Worm (Caenorhabditis elegans) whole organism, L2 larva: ENCODE results near the gene frpr-6.
A peak's percentile ranks its signal among the peaks of the same experiment; 100 is the strongest.

Experiments used
- F13H6.1 ChIP-seq: sonication (generic microtip); optimal IDR thresholded peaks from 2 replicates; lab custom pipeline; 2016; ENCODE audit warnings: missing genetic modification characterization, missing compliant biosample characterization
- R02D3.7 ChIP-seq: fragments of 150-350 bp; optimal IDR thresholded peaks from 2 replicates; lab custom pipeline; 2014; ENCODE audit warnings: missing biosample characterization, missing genetic modification characterization
- Y55F3AM.14 ChIP-seq: fragments of 200-800 bp; sonication (Bioruptor generic); optimal IDR thresholded peaks from 2 replicates; lab custom pipeline; 2018; ENCODE audit warnings: mild to moderate bottlenecking, missing genetic modification characterization, missing compliant biosample characterization
- aly-2 ChIP-seq: fragments of 150-350 bp; optimal IDR thresholded peaks from 2 replicates; lab custom pipeline; 2014; ENCODE audit warnings: missing biosample characterization, missing genetic modification characterization
- ama-1 ChIP-seq: fragments of 150-350 bp; optimal IDR thresholded peaks from 2 replicates; lab custom pipeline; 2018; ENCODE audit warnings: inconsistent platforms
- blmp-1 ChIP-seq: sonication (generic microtip); optimal IDR thresholded peaks from 2 replicates; lab custom pipeline; 2017; ENCODE audit warnings: missing genetic modification characterization, mild to moderate bottlenecking, missing compliant biosample characterization, antibody characterized with exemption, moderate library complexity; ENCODE audit not compliant: insufficient read depth
- ceh-82 ChIP-seq: fragments of 150-350 bp; optimal IDR thresholded peaks from 2 replicates; lab custom pipeline; 2014; ENCODE audit warnings: missing biosample characterization, missing genetic modification characterization
- crh-2 ChIP-seq: sonication (generic microtip); optimal IDR thresholded peaks from 2 replicates; lab custom pipeline; 2017; ENCODE audit warnings: missing biosample characterization, missing genetic modification characterization
- elt-1 ChIP-seq: fragments of 150-350 bp; optimal IDR thresholded peaks from 2 replicates; lab custom pipeline; 2014; ENCODE audit warnings: missing biosample characterization, missing genetic modification characterization
- elt-3 ChIP-seq: sonication (generic microtip); optimal IDR thresholded peaks from 2 replicates; lab custom pipeline; 2017; ENCODE audit warnings: missing biosample characterization, missing genetic modification characterization
- fos-1 ChIP-seq: fragments of 150-350 bp; optimal IDR thresholded peaks from 2 replicates; lab custom pipeline; 2014; ENCODE audit warnings: missing biosample characterization, missing genetic modification characterization
- gmeb-1 ChIP-seq: fragments of 150-350 bp; optimal IDR thresholded peaks from 2 replicates; lab custom pipeline; 2014; ENCODE audit warnings: missing biosample characterization, missing genetic modification characterization
- lin-13 ChIP-seq: fragments of 150-350 bp; optimal IDR thresholded peaks from 2 replicates; lab custom pipeline; 2014; ENCODE audit warnings: missing biosample characterization, missing genetic modification reagents, missing genetic modification characterization
- mab-5 ChIP-seq: fragments of 150-350 bp; optimal IDR thresholded peaks from 2 replicates; lab custom pipeline; 2014; ENCODE audit warnings: missing biosample characterization, missing genetic modification characterization
- mbf-1 ChIP-seq: sonication (generic microtip); optimal IDR thresholded peaks from 2 replicates; lab custom pipeline; 2017; ENCODE audit warnings: missing biosample characterization, missing genetic modification characterization
- mdl-1 ChIP-seq, 2 experiments: fragments of 150-350 bp in 1 of 2; sonication (generic microtip) in 1 of 2; optimal IDR thresholded peaks; 2 replicates each; lab custom pipeline; 2017; ENCODE audit warnings: missing biosample characterization in 2 of 2, missing genetic modification characterization in 2 of 2
- nhr-129 ChIP-seq: fragments of 150-350 bp; optimal IDR thresholded peaks from 2 replicates; lab custom pipeline; 2014; ENCODE audit warnings: missing biosample characterization, missing genetic modification characterization
- nhr-21 ChIP-seq: fragments of 150-350 bp; optimal IDR thresholded peaks from 2 replicates; lab custom pipeline; 2014; ENCODE audit warnings: missing biosample characterization, missing genetic modification characterization
- nhr-23 ChIP-seq: fragments of 150-350 bp; optimal IDR thresholded peaks from 2 replicates; lab custom pipeline; 2014; ENCODE audit warnings: missing biosample characterization, missing genetic modification reagents, missing genetic modification characterization
- nhr-237 ChIP-seq: fragments of 150-350 bp; optimal IDR thresholded peaks from 2 replicates; lab custom pipeline; 2014; ENCODE audit warnings: missing biosample characterization, missing genetic modification characterization
- nhr-25 ChIP-seq: fragments of 150-350 bp; sonication (generic microtip); optimal IDR thresholded peaks from 3 replicates; lab custom pipeline; 2014; ENCODE audit warnings: missing biosample characterization, missing genetic modification characterization
- nhr-6 ChIP-seq: fragments of 150-350 bp; optimal IDR thresholded peaks from 2 replicates; lab custom pipeline; 2014; ENCODE audit warnings: missing biosample characterization, missing genetic modification characterization
- peb-1 ChIP-seq: fragments of 150-350 bp; optimal IDR thresholded peaks from 2 replicates; lab custom pipeline; 2014; ENCODE audit warnings: missing biosample characterization, missing genetic modification characterization
- sem-4 ChIP-seq: fragments of 150-350 bp; optimal IDR thresholded peaks from 2 replicates; lab custom pipeline; 2014; ENCODE audit warnings: missing biosample characterization, missing genetic modification reagents, missing genetic modification characterization
- skn-1 ChIP-seq: sonication (generic microtip); optimal IDR thresholded peaks from 2 replicates; lab custom pipeline; 2017; ENCODE audit warnings: missing biosample characterization, missing genetic modification characterization
- sma-3 ChIP-seq: sonication (generic microtip); optimal IDR thresholded peaks from 2 replicates; lab custom pipeline; 2016; ENCODE audit warnings: missing genetic modification reagents, missing genetic modification characterization, missing compliant biosample characterization
- sma-9 ChIP-seq, 2 experiments: fragments of 150-350 bp in 1 of 2; sonication (generic microtip) in 1 of 2; optimal IDR thresholded peaks; 2 replicates each; lab custom pipeline; 2014 to 2016; ENCODE audit warnings: missing genetic modification characterization in 2 of 2, mild to moderate bottlenecking in 1 of 2, missing biosample characterization in 1 of 2, missing compliant biosample characterization in 1 of 2, missing genetic modification reagents in 1 of 2, moderate library complexity in 1 of 2
- unc-39 ChIP-seq: fragments of 150-350 bp; optimal IDR thresholded peaks from 2 replicates; lab custom pipeline; 2014; ENCODE audit warnings: missing biosample characterization, missing genetic modification characterization
- unc-62 ChIP-seq: fragments of 150-350 bp; optimal IDR thresholded peaks from 2 replicates; lab custom pipeline; 2014; ENCODE audit warnings: missing biosample characterization, missing genetic modification reagents, missing genetic modification characterization
- ztf-1 ChIP-seq: fragments of 200-800 bp; sonication (Bioruptor generic); conservative IDR thresholded peaks from 2 replicates; pipeline ENCODE4 v1.3.6; 2022; ENCODE audit warnings: missing genetic modification characterization, missing compliant biosample characterization
- ztf-11 ChIP-seq: sonication (generic microtip); optimal IDR thresholded peaks from 2 replicates; lab custom pipeline; 2017; ENCODE audit warnings: missing biosample characterization, missing genetic modification characterization
- ztf-4 ChIP-seq: fragments of 150-350 bp; optimal IDR thresholded peaks from 2 replicates; lab custom pipeline; 2014; ENCODE audit warnings: missing biosample characterization, missing genetic modification characterization

Gene frpr-6

DNA sequence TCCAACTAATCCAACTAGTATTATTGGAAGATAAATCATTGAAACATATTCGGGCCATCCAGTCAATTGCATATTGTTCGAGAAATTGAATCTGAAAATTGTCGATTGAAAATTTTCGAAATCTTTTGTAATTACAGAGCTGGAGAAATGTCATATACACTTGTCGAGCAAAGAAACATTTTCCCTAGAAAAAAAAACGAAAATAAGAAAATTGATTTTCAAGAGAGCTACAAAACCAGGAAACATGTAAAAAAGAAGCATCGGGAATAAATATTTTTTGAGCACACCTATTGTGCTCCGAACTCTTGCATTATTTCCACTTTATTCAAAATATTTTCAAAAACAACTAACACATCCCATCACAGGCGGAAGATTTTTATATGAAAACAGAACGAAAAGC, at the start of gene frpr-6:
Gene frpr-6 (minus strand): TSS at position 101 of the 400 bp plus-strand sequence.
- no peak for TF ChIP-seq ztf-4 (tag; lab: Kevin White, UChicago)
- no peak for TF ChIP-seq elt-3
- TF ChIP-seq sma-3: no peak

DNA sequence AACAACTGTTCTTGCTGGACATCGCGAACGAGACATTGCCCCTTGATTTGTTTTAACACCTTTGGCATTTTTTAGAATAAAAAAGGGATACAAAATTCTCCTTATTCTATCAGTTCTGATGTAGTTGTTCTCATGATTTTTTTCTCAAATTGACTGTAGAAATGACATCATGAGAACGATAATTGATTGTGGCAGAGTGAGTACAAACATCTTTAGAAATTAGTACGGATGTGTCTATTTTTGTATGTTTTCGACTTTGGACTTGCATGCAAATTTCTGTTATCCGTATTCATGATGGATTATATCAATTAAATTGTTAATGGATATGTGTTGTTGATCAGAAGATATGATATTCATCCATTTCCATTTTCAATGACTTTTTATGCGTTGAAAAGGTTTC, 47.2 kb upstream of the frpr-6 start:
- peak; percentile 54 for TF ChIP-seq sma-9 (GFP tag; optimal IDR thresholded peaks at IDR 0.05; lab: Kevin White, UChicago)
- no peak for TF ChIP-seq sma-9 (tag; optimal IDR thresholded peaks at IDR 0.05; lab: Kevin White, UChicago)
- TF ChIP-seq mbf-1 (tag; lab: Kevin White, UChicago): no peak
- no peak for TF ChIP-seq sem-4

ce11 chrV:9146849-9147557, 46.0 kb upstream of the frpr-6 start, which contains the start of gene spl-2:
spl-2 (minus strand) TSS chrV:9146899.
- TF ChIP-seq nhr-25 (tag; lab: Kevin White, UChicago) (peak; percentile 47), nhr-129 (tag; lab: Kevin White, UChicago) (peak; percentile 23), sma-9 (GFP tag; optimal IDR thresholded peaks at IDR 0.05; lab: Kevin White, UChicago) (peak; percentile 35), sma-9 (tag; optimal IDR thresholded peaks at IDR 0.05; lab: Kevin White, UChicago) (no peak), sma-3 (peak; percentile 29), elt-1 (tag; lab: Kevin White, UChicago) (no peak), nhr-21 (tag; lab: Kevin White, UChicago) (peak; percentile 50)

DNA sequence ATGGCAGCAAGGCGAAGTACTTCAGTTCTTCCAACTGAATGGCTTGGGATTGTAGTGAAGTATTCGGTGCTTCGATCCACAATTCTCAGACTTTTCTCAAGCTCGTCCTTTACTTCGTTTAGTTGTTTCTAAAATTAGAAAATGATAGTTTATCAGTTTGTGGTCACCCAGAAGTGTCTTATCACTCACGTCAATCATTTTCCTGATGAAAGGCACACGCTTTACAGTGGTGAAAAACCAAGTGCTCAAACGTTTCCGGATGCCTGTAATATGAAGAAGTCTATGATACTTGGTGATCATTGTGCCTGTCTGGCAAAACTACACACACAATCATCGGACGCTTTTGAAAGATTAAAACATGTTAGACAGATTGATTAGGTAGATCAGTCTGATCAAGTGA, 45.2 kb upstream of the frpr-6 start:
- TF ChIP-seq gmeb-1 (tag; lab: Kevin White, UChicago) (peak; percentile 22), nhr-237 (tag; lab: Kevin White, UChicago) (no peak), sma-9 (GFP tag; optimal IDR thresholded peaks at IDR 0.05; lab: Kevin White, UChicago) (peak; percentile 2), sma-9 (tag; optimal IDR thresholded peaks at IDR 0.05; lab: Kevin White, UChicago) (no peak), fos-1 (tag; lab: Kevin White, UChicago) (peak; percentile 16)

ce11 chrV:9143896-9144295, 42.9 kb upstream of the frpr-6 start:
- TF ChIP-seq mab-5 (tag; lab: Kevin White, UChicago) (no peak), nhr-21 (tag; lab: Kevin White, UChicago) (peak; percentile 33), Y55F3AM.14 (GFP tag; lab: Kevin White, UChicago) (no peak), sma-9 (GFP tag; optimal IDR thresholded peaks at IDR 0.05; lab: Kevin White, UChicago) (peak; percentile 60), sma-9 (tag; optimal IDR thresholded peaks at IDR 0.05; lab: Kevin White, UChicago) (no peak), ama-1 (lab: Kevin White, UChicago) (no peak), skn-1 (no peak), ztf-1 (GFP tag; lab: Robert Waterston, UW) (no peak), R02D3.7 (tag; lab: Kevin White, UChicago) (no peak), mbf-1 (tag; lab: Kevin White, UChicago) (no peak), unc-39 (tag; lab: Kevin White, UChicago) (no peak), mdl-1 (tag; optimal IDR thresholded peaks at IDR 0.05; lab: Kevin White, UChicago) (no peak), blmp-1 (tag; lab: Kevin White, UChicago) (no peak), nhr-25 (tag; lab: Kevin White, UChicago) (no peak), nhr-6 (no peak), nhr-237 (tag; lab: Kevin White, UChicago) (no peak), nhr-23 (no peak), unc-62 (GFP tag; lab: Kevin White, UChicago) (no peak), sma-3 (peak; percentile 31), lin-13 (GFP tag; lab: Kevin White, UChicago) (no peak), ztf-11 (tag; lab: Kevin White, UChicago) (no peak), fos-1 (tag; lab: Kevin White, UChicago) (no peak), ztf-4 (tag; lab: Kevin White, UChicago) (no peak), peb-1 (tag; lab: Kevin White, UChicago) (no peak)
- TF ChIP-seq, all 48 proteins: peak for 3

DNA sequence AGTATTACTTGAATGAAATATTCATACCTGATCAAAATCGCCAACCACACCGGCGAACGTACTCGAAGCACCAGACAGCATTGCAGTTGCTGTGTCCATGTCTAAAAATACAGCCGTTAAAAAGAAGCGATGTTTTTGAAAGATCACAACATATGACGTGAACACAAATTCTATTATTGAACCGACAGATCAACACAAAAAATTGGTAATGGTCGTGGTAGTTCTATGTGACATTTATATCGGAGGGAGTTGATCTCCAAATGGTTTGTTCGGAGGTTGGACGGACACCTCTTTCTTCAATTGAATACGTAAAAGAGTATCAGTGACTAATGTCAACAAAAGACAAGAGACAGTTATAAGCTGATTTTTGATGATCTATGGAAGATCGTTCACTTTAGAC, 40.3 kb upstream of the frpr-6 start, which contains the start of gene pitr-3:
Gene pitr-3 (minus strand): TSS at position 101 of the 400 bp plus-strand sequence.
- TF ChIP-seq ama-1 (lab: Kevin White, UChicago) (no peak), lin-13 (GFP tag; lab: Kevin White, UChicago) (no peak), sma-3 (no peak), crh-2 (tag; lab: Kevin White, UChicago) (no peak), ceh-82 (no peak), aly-2 (tag; lab: Kevin White, UChicago) (no peak), F13H6.1 (tag; lab: Kevin White, UChicago) (no peak)
- TF ChIP-seq, all 48 proteins: peak for 0
